Fruit fly (Drosophila melanogaster) whole organism, embryonic: ENCODE data around the gene cl.

ENCODE experiments used
- ATbp ChIP-seq: fragments of 200-800 bp; sonication (Bioruptor generic); optimal IDR thresholded peaks from 2 replicates; lab custom pipeline; 2017; ENCODE audit warnings: missing biosample characterization, mild to moderate bottlenecking, missing genetic modification characterization, missing genetic modification reagents
- Ada2b ChIP-seq: fragments of 200-800 bp; sonication (Bioruptor generic); IDR thresholded peaks from 2 replicates; pipeline ENCODE4 v1.3.6; 2022; ENCODE audit warnings: missing biosample characterization, missing genetic modification characterization
- CG10366 ChIP-seq: fragments of 200-800 bp; sonication (Bioruptor generic); IDR thresholded peaks from 2 replicates; pipeline ENCODE4 v1.3.6; 2022; ENCODE audit warnings: missing biosample characterization, missing genetic modification characterization
- CG10959 ChIP-seq: fragments of 200-800 bp; sonication (Bioruptor generic); IDR thresholded peaks from 2 replicates; pipeline ENCODE4 v1.3.6; 2022; ENCODE audit warnings: missing biosample characterization, missing genetic modification characterization
- CG13775 ChIP-seq: fragments of 200-800 bp; sonication (Bioruptor generic); optimal IDR thresholded peaks from 3 replicates; lab custom pipeline; 2017; ENCODE audit warnings: missing biosample characterization, mild to moderate bottlenecking, missing genetic modification characterization
- CG14050 ChIP-seq: fragments of 200-800 bp; sonication (Bioruptor generic); IDR thresholded peaks from 3 replicates; pipeline ENCODE4 v1.3.6; 2022; ENCODE audit warnings: missing biosample characterization, missing genetic modification characterization
- CG1603 ChIP-seq: fragments of 200-800 bp; sonication (Bioruptor generic); optimal IDR thresholded peaks from 2 replicates; lab custom pipeline; 2019; ENCODE audit warnings: missing biosample characterization, mild to moderate bottlenecking, missing genetic modification characterization, moderate library complexity
- CG17328 ChIP-seq: fragments of 200-800 bp; sonication (Bioruptor generic); IDR thresholded peaks from 2 replicates; pipeline ENCODE4 v1.3.6; 2022; ENCODE audit warnings: missing biosample characterization, missing genetic modification characterization
- CG17359 ChIP-seq: fragments of 200-800 bp; sonication (Bioruptor generic); optimal IDR thresholded peaks from 3 replicates; lab custom pipeline; 2018; ENCODE audit warnings: missing biosample characterization, mild to moderate bottlenecking, missing genetic modification characterization, moderate library complexity
- CG17361 ChIP-seq: fragments of 200-800 bp; sonication (Bioruptor generic); IDR thresholded peaks from 3 replicates; pipeline ENCODE4 v1.3.6; 2022; ENCODE audit warnings: missing biosample characterization, missing genetic modification characterization
- CG17802 ChIP-seq: fragments of 200-800 bp; sonication (Bioruptor generic); optimal IDR thresholded peaks from 2 replicates; lab custom pipeline; 2018; ENCODE audit warnings: missing biosample characterization, mild to moderate bottlenecking, missing genetic modification characterization, moderate library complexity
- CG2202 ChIP-seq: fragments of 200-800 bp; sonication (Bioruptor generic); optimal IDR thresholded peaks from 2 replicates; lab custom pipeline; 2018; ENCODE audit warnings: missing biosample characterization, mild to moderate bottlenecking, missing genetic modification characterization
- CG30431 ChIP-seq: fragments of 200-800 bp; sonication (Bioruptor generic); optimal IDR thresholded peaks from 2 replicates; lab custom pipeline; 2017; ENCODE audit warnings: missing biosample characterization, missing genetic modification characterization
- CG3065 ChIP-seq: fragments of 200-800 bp; sonication (Bioruptor generic); optimal IDR thresholded peaks from 2 replicates; lab custom pipeline; 2016; ENCODE audit warnings: missing biosample characterization, missing genetic modification characterization
- CG6175 ChIP-seq: fragments of 200-800 bp; sonication (Bioruptor generic); IDR thresholded peaks from 3 replicates; pipeline ENCODE4 v1.3.6; 2022; ENCODE audit warnings: missing biosample characterization, missing genetic modification characterization
- CG6854 ChIP-seq: fragments of 200-800 bp; sonication (Bioruptor generic); optimal IDR thresholded peaks from 3 replicates; lab custom pipeline; 2017; ENCODE audit warnings: missing biosample characterization, mild to moderate bottlenecking, missing genetic modification characterization
- CG8924 ChIP-seq: fragments of 200-800 bp; optimal IDR thresholded peaks from 3 replicates; lab custom pipeline; 2019; ENCODE audit warnings: missing biosample characterization, mild to moderate bottlenecking, missing genetic modification characterization, moderate library complexity
- CG9932 ChIP-seq: fragments of 200-800 bp; sonication (Bioruptor generic); IDR thresholded peaks from 2 replicates; pipeline ENCODE4 v1.3.6; 2022; ENCODE audit warnings: missing biosample characterization, missing genetic modification characterization
- D ChIP-seq, 2 experiments: fragments of 200-800 bp in 1 of 2; fragments of >200 bp in 1 of 2; sonication (Bioruptor generic) in 1 of 2; optimal IDR thresholded peaks; 2 replicates in 1 of 2; 3 replicates in 1 of 2; lab custom pipeline; 2017; ENCODE audit warnings: mild to moderate bottlenecking in 1 of 2, missing biosample characterization in 1 of 2, missing genetic modification characterization in 1 of 2, missing genetic modification reagents in 1 of 2
- Dip2 ChIP-seq: fragments of 200-800 bp; sonication (Bioruptor generic); IDR thresholded peaks from 2 replicates; pipeline ENCODE4 v1.3.6; 2022; ENCODE audit warnings: missing biosample characterization, missing genetic modification characterization
- Fer3 ChIP-seq: fragments of 200-800 bp; sonication (Bioruptor generic); optimal IDR thresholded peaks from 2 replicates; lab custom pipeline; 2018; ENCODE audit warnings: missing biosample characterization, mild to moderate bottlenecking, missing genetic modification characterization, moderate library complexity
- Hr3 ChIP-seq: fragments of 200-800 bp; sonication (Bioruptor generic); optimal IDR thresholded peaks from 3 replicates; lab custom pipeline; 2016; ENCODE audit warnings: missing biosample characterization, missing genetic modification characterization
- MBD-R2 ChIP-seq: fragments of 200-800 bp; sonication (Bioruptor generic); IDR thresholded peaks from 2 replicates; pipeline ENCODE4 v1.3.6; 2022; ENCODE audit warnings: missing biosample characterization, missing genetic modification characterization
- Nf-YA ChIP-seq: fragments of 200-800 bp; sonication (Bioruptor generic); IDR thresholded peaks from 2 replicates; pipeline ENCODE4 v1.3.6; 2022; ENCODE audit warnings: missing biosample characterization, missing genetic modification characterization
- Sox102F ChIP-seq: fragments of 200-800 bp; sonication (Bioruptor generic); optimal IDR thresholded peaks from 2 replicates; lab custom pipeline; 2018; ENCODE audit warnings: missing biosample characterization, mild to moderate bottlenecking, missing genetic modification characterization, moderate library complexity
- Stat92E ChIP-seq, 3 experiments: fragments of >200 bp in 2 of 3; fragments of 200-800 bp in 1 of 3; sonication (Bioruptor generic) in 1 of 3; optimal IDR thresholded peaks; 2 replicates each; lab custom pipeline; 2017 to 2019; ENCODE audit warnings: missing biosample characterization in 3 of 3, missing genetic modification characterization in 3 of 3, mild to moderate bottlenecking in 1 of 3, moderate library complexity in 1 of 3
- Xbp1 ChIP-seq: fragments of 200-800 bp; sonication (Bioruptor generic); optimal IDR thresholded peaks from 3 replicates; lab custom pipeline; 2016; ENCODE audit warnings: missing biosample characterization, mild to moderate bottlenecking, missing genetic modification characterization
- Xrp1 ChIP-seq: fragments of 200-800 bp; sonication (Bioruptor generic); IDR thresholded peaks from 2 replicates; pipeline ENCODE4 v1.3.6; 2022; ENCODE audit warnings: missing biosample characterization, missing genetic modification characterization
- ara ChIP-seq: fragments of 200-800 bp; sonication (Bioruptor generic); IDR thresholded peaks from 2 replicates; pipeline ENCODE4 v1.3.6; 2022; ENCODE audit warnings: missing biosample characterization, missing genetic modification characterization
- da ChIP-seq: fragments of 200-800 bp; sonication (Bioruptor generic); optimal IDR thresholded peaks from 2 replicates; lab custom pipeline; 2016; ENCODE audit warnings: missing biosample characterization, missing genetic modification characterization
- dpn ChIP-seq, 2 experiments: fragments of 200-800 bp; sonication (Bioruptor generic); optimal IDR thresholded peaks; 3 replicates each; lab custom pipeline; 2016; ENCODE audit warnings: missing biosample characterization in 2 of 2, missing genetic modification characterization in 2 of 2
- jing ChIP-seq: fragments of 200-800 bp; sonication (Bioruptor generic); optimal IDR thresholded peaks from 2 replicates; lab custom pipeline; 2018; ENCODE audit warnings: missing biosample characterization, mild to moderate bottlenecking, missing genetic modification characterization
- lab ChIP-seq: fragments of 200-800 bp; sonication (Bioruptor generic); optimal IDR thresholded peaks from 3 replicates; lab custom pipeline; 2017; ENCODE audit warnings: missing biosample characterization, missing genetic modification characterization, mild to moderate bottlenecking, moderate library complexity, missing genetic modification reagents
- lmd ChIP-seq: fragments of 200-800 bp; sonication (Bioruptor generic); IDR thresholded peaks from 2 replicates; pipeline ENCODE4 v1.3.6; 2022; ENCODE audit warnings: missing biosample characterization, missing genetic modification characterization
- mam ChIP-seq: fragments of 200-800 bp; sonication (Bioruptor generic); optimal IDR thresholded peaks from 3 replicates; lab custom pipeline; 2016; ENCODE audit warnings: missing biosample characterization, missing genetic modification characterization
- nau ChIP-seq: fragments of 200-800 bp; sonication (Bioruptor generic); optimal IDR thresholded peaks from 3 replicates; lab custom pipeline; 2017; ENCODE audit warnings: missing biosample characterization, mild to moderate bottlenecking, missing genetic modification characterization, missing genetic modification reagents
- nmo ChIP-seq: fragments of 200-800 bp; sonication (Bioruptor generic); optimal IDR thresholded peaks from 2 replicates; lab custom pipeline; 2018; ENCODE audit warnings: missing biosample characterization, mild to moderate bottlenecking, missing genetic modification characterization, moderate library complexity
- pan ChIP-seq, 4 experiments: fragments of >200 bp in 3 of 4; fragments of 200-800 bp in 1 of 4; sonication (Bioruptor generic) in 1 of 4; optimal IDR thresholded peaks in 3 of 4; IDR thresholded peaks in 1 of 4; 2 replicates each; pipeline versions ENCODE4 v1.3.6 to Lab custom; 2017 to 2022; ENCODE audit warnings: missing biosample characterization in 2 of 4, missing genetic modification characterization in 2 of 4, mixed read lengths in 1 of 4
- pb ChIP-seq: fragments of 200-800 bp; sonication (Bioruptor generic); optimal IDR thresholded peaks from 3 replicates; lab custom pipeline; 2016; ENCODE audit warnings: missing biosample characterization, missing genetic modification characterization
- sima ChIP-seq: fragments of 200-800 bp; sonication (Bioruptor generic); optimal IDR thresholded peaks from 2 replicates; lab custom pipeline; 2016; ENCODE audit warnings: missing biosample characterization, missing genetic modification characterization
- ssp ChIP-seq: fragments of 200-800 bp; sonication (Bioruptor generic); IDR thresholded peaks from 2 replicates; pipeline ENCODE4 v1.3.6; 2022; ENCODE audit warnings: missing biosample characterization, missing genetic modification characterization
- trem ChIP-seq: fragments of 200-800 bp; optimal IDR thresholded peaks from 3 replicates; lab custom pipeline; 2019; ENCODE audit warnings: missing biosample characterization, mild to moderate bottlenecking, missing genetic modification characterization, moderate library complexity
- trh ChIP-seq: fragments of 200-800 bp; sonication (Bioruptor generic); optimal IDR thresholded peaks from 2 replicates; lab custom pipeline; 2016; ENCODE audit warnings: missing biosample characterization, missing genetic modification characterization
- vfl ChIP-seq: fragments of 200-800 bp; sonication (Bioruptor generic); optimal IDR thresholded peaks from 2 replicates; lab custom pipeline; 2016; ENCODE audit warnings: missing biosample characterization, missing genetic modification characterization
- vnd ChIP-seq: fragments of 200-800 bp; sonication (Bioruptor generic); IDR thresholded peaks from 3 replicates; pipeline ENCODE4 v1.3.6; 2022; ENCODE audit warnings: missing biosample characterization, missing genetic modification characterization; ENCODE audit not compliant: partially characterized antibody
- vvl ChIP-seq: fragments of 200-800 bp; sonication (Bioruptor generic); IDR thresholded peaks from 2 replicates; pipeline ENCODE4 v1.3.6; 2022; ENCODE audit warnings: missing biosample characterization, missing genetic modification characterization
- z ChIP-seq: fragments of 200-800 bp; sonication (Bioruptor generic); IDR thresholded peaks from 3 replicates; pipeline ENCODE4 v1.3.6; 2022; ENCODE audit warnings: missing biosample characterization, missing genetic modification characterization

Gene cl

dm6 chr2L:5494808-5495356 is 25.1 kb upstream of the cl start (continued):
- TF ChIP-seq ara (GFP tag; lab: Robert Waterston, UW) (0 out of 2 replicates have a peak, but pooled peaks have one; percentile 18), CG6175 (GFP tag; lab: Robert Waterston, UW) (no peak), vvl (GFP tag; lab: Robert Waterston, UW) (no peak), pan (optimal IDR thresholded peaks at IDR 0.05; lab: Kevin White, UChicago) (no peak), pan (GFP tag; optimal IDR thresholded peaks at IDR 0.05 in 1 of 2, IDR thresholded peaks at IDR 0.05 in 1 of 2) (no peak), CG14050 (GFP tag; lab: Robert Waterston, UW) (no peak), nmo (peak; percentile 10), D (optimal IDR thresholded peaks at IDR 0.05; lab: Kevin White, UChicago) (no peak), D (GFP tag; optimal IDR thresholded peaks at IDR 0.05; lab: Kevin White, UChicago) (no peak), Ada2b (GFP tag; lab: Robert Waterston, UW) (no peak), Xbp1 (GFP tag; lab: Kevin White, UChicago) (no peak), trh (GFP tag; lab: Kevin White, UChicago) (no peak), CG17361 (GFP tag; lab: Robert Waterston, UW) (0 out of 3 replicates have a peak, but pooled peaks have one; percentile 19), Dip2 (GFP tag; lab: Robert Waterston, UW) (no peak), Xrp1 (GFP tag; lab: Robert Waterston, UW) (0 out of 2 replicates have a peak, but pooled peaks have one; percentile 31), z (no peak), ATbp (GFP tag; lab: Kevin White, UChicago) (no peak), da (GFP tag; lab: Kevin White, UChicago) (no peak), Sox102F (peak; percentile 28), vfl (no peak)
- TF ChIP-seq, all 482 proteins: peak for 23

dm6 chr2L:5496468-5497093 is 23.4 kb upstream of the cl start:
- TF ChIP-seq MBD-R2 (GFP tag; lab: Robert Waterston, UW) = no peak; the same call in 1 of the 2 replicates
- peak; percentile 61 for TF ChIP-seq CG9932
- peak; percentile 57 for TF ChIP-seq CG10366 (GFP tag; lab: Robert Waterston, UW)
- TF ChIP-seq Nf-YA (GFP tag; lab: Robert Waterston, UW) = no peak
- TF ChIP-seq CG10959 (GFP tag; lab: Robert Waterston, UW) = peak; percentile 54
- no peak for TF ChIP-seq pb
- TF ChIP-seq ara (GFP tag; lab: Robert Waterston, UW) = peak; percentile 59; the same call in 1 of the 2 replicates
- TF ChIP-seq mam (GFP tag; lab: Kevin White, UChicago) = peak; percentile 46
- peak; percentile 35 for TF ChIP-seq sima
- peak; percentile 61 for TF ChIP-seq CG17361 (GFP tag; lab: Robert Waterston, UW)
- peak; percentile 59 for TF ChIP-seq trem (tag; lab: Kevin White, UChicago)
- peak; percentile 52 for TF ChIP-seq lmd
- TF ChIP-seq CG3065 (GFP tag; lab: Kevin White, UChicago) = no peak
- no peak for TF ChIP-seq CG6854
- TF ChIP-seq vnd (GFP tag; lab: Robert Waterston, UW) = no peak
- peak; percentile 20; the same call in 1 of the 2 replicates for TF ChIP-seq ssp (GFP tag; lab: Robert Waterston, UW)
- TF ChIP-seq CG2202 = peak; percentile 40
- peak; percentile 40 to 50 for TF ChIP-seq dpn (GFP tag; optimal IDR thresholded peaks at IDR 0.05; lab: Kevin White, UChicago)
- peak; percentile 73 for TF ChIP-seq CG1603
- TF ChIP-seq CG17802 (tag; lab: Kevin White, UChicago) = peak; percentile 49
- peak; percentile 18 for TF ChIP-seq Hr3 (GFP tag; lab: Kevin White, UChicago)
- TF ChIP-seq CG13775 (GFP tag; lab: Kevin White, UChicago) = peak; percentile 33
- TF ChIP-seq Stat92E (GFP tag; optimal IDR thresholded peaks at IDR 0.05; lab: Kevin White, UChicago) = no peak
- TF ChIP-seq CG17359 (tag; lab: Kevin White, UChicago) = peak; percentile 61
- peak; percentile 50 for TF ChIP-seq lab (GFP tag; lab: Kevin White, UChicago)
- no peak for TF ChIP-seq z
- peak; percentile 66 for TF ChIP-seq CG8924 (tag; lab: Kevin White, UChicago)
- peak; percentile 22 for TF ChIP-seq nau (GFP tag; lab: Kevin White, UChicago)
- peak; percentile 36 for TF ChIP-seq jing (GFP tag; lab: Kevin White, UChicago)
- peak; percentile 51 for TF ChIP-seq Fer3 (tag; lab: Kevin White, UChicago)
- peak; percentile 73 for TF ChIP-seq CG17328
- peak; percentile 49 for TF ChIP-seq CG30431 (GFP tag; lab: Kevin White, UChicago)
